Worm (Caenorhabditis elegans) whole organism, L4 larva: ENCODE results near the gene sre-47.

Experiments used
- Y5F2A.4 ChIP-seq: fragments of 200-800 bp; sonication (Bioruptor generic); optimal IDR thresholded peaks from 2 replicates; lab custom pipeline; 2018; ENCODE audit warnings: mild to moderate bottlenecking, missing genetic modification characterization, missing compliant biosample characterization
- ZK546.5 ChIP-seq, 2 experiments: sonication (generic microtip); optimal IDR thresholded peaks; 2 replicates each; lab custom pipeline; 2017; ENCODE audit warnings: missing biosample characterization in 2 of 2, missing genetic modification characterization in 2 of 2
- ces-1 ChIP-seq: fragments of 150-350 bp; sonication (generic microtip); optimal IDR thresholded peaks from 4 replicates; lab custom pipeline; 2014; ENCODE audit warnings: missing biosample characterization, missing genetic modification reagents, missing genetic modification characterization
- egl-27 ChIP-seq: sonication (generic microtip); optimal IDR thresholded peaks from 3 replicates; lab custom pipeline; 2017; ENCODE audit warnings: missing biosample characterization, missing genetic modification reagents, missing genetic modification characterization
- mdl-1 ChIP-seq, 2 experiments: fragments of 150-350 bp in 1 of 2; sonication (generic microtip) in 1 of 2; optimal IDR thresholded peaks; 2 replicates each; lab custom pipeline; 2014 to 2017; ENCODE audit warnings: missing biosample characterization in 2 of 2, missing genetic modification characterization in 2 of 2
- mes-2 ChIP-seq: sonication (generic microtip); optimal IDR thresholded peaks from 2 replicates; lab custom pipeline; 2016; ENCODE audit warnings: missing genotype, mild to moderate bottlenecking, missing genetic modification characterization, missing compliant biosample characterization; ENCODE audit not compliant: poor library complexity, severe bottlenecking
- nhr-77 ChIP-seq: fragments of 150-350 bp; optimal IDR thresholded peaks from 2 replicates; lab custom pipeline; 2014; ENCODE audit warnings: missing biosample characterization, missing genetic modification characterization
- pha-4 ChIP-seq, 2 experiments: fragments of 150-350 bp in 1 of 2; fragments of 200-800 bp in 1 of 2; sonication (Bioruptor generic) in 1 of 2; IDR thresholded peaks in 1 of 2; optimal IDR thresholded peaks in 1 of 2; 2 replicates each; pipeline versions ENCODE4 v1.3.6 to Lab custom; 2014 to 2022; ENCODE audit warnings: missing genetic modification characterization in 2 of 2, missing genetic modification reagents in 2 of 2, missing biosample characterization in 1 of 2, missing compliant biosample characterization in 1 of 2
- skn-1 ChIP-seq: fragments of 150-350 bp; optimal IDR thresholded peaks from 2 replicates; lab custom pipeline; 2014; ENCODE audit warnings: missing biosample characterization, missing genetic modification characterization
- unc-130 ChIP-seq: sonication (generic microtip); optimal IDR thresholded peaks from 2 replicates; lab custom pipeline; 2016; ENCODE audit warnings: missing genetic modification reagents, missing genetic modification characterization, missing compliant biosample characterization
- unc-62 ChIP-seq, 3 experiments: fragments of 150-350 bp in 1 of 3; sonication (generic microtip); optimal IDR thresholded peaks in 2 of 3; peaks in 1 of 3; 1 replicate in 1 of 3; 2 replicates in 2 of 3; lab custom pipeline; 2014 to 2017; ENCODE audit warnings: missing biosample characterization in 3 of 3, missing genetic modification characterization in 3 of 3, missing genetic modification reagents in 3 of 3, missing genotype in 1 of 3

DNA sequence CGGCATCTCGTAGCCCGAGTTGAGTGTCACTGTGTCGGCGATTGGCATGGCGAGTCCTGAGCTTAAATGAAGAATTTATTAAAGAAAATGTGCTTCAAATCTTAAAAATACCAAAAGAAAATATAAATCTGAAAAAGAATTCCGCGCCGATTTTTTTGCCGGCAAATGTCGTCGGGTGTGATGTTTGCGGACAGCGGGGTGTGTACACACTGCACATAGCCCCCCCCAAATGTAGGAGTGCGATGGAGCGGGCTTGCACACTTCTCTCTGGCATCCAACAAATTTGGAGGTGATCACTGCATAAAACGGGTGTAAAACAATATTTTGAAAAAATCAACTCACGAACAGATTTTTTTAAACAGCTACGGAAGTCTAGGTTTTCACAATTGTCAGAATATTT is 8.3 kb downstream of the sre-47 start, which contains the start of gene Y39G8B.2:
- TF ChIP-seq skn-1 (tag; lab: Kevin White, UChicago) (no peak), ZK546.5 (tag; optimal IDR thresholded peaks at IDR 0.05; lab: Kevin White, UChicago) (no peak), mes-2 (tag; lab: Kevin White, UChicago) (peak; percentile 90), egl-27 (tag; lab: Kevin White, UChicago) (no peak), ces-1 (no peak), unc-62 (GFP tag; optimal IDR thresholded peaks at IDR 0.05 in 1 of 2; lab: Kevin White, UChicago) (peak in 1 of 2 experiments; percentile 97), unc-62 (tag; optimal IDR thresholded peaks at IDR 0.05; lab: Kevin White, UChicago) (no peak), nhr-77 (tag; lab: Kevin White, UChicago) (peak; percentile 98), pha-4 (GFP tag; IDR thresholded peaks at IDR 0.05; lab: Robert Waterston, UW) (no peak), pha-4 (tag; optimal IDR thresholded peaks at IDR 0.05; lab: Kevin White, UChicago) (peak; percentile 4), unc-130 (no peak), mdl-1 (tag; optimal IDR thresholded peaks at IDR 0.05; lab: Kevin White, UChicago) (peak in 1 of 2 experiments; percentile 54), Y5F2A.4 (GFP tag; lab: Kevin White, UChicago) (no peak)
